Worm (Caenorhabditis elegans): ENCODE measurements around the gene C24H11.2.
A peak's percentile ranks its signal among the peaks of the same experiment; 100 is the strongest.

Gene C24H11.2

DNA sequence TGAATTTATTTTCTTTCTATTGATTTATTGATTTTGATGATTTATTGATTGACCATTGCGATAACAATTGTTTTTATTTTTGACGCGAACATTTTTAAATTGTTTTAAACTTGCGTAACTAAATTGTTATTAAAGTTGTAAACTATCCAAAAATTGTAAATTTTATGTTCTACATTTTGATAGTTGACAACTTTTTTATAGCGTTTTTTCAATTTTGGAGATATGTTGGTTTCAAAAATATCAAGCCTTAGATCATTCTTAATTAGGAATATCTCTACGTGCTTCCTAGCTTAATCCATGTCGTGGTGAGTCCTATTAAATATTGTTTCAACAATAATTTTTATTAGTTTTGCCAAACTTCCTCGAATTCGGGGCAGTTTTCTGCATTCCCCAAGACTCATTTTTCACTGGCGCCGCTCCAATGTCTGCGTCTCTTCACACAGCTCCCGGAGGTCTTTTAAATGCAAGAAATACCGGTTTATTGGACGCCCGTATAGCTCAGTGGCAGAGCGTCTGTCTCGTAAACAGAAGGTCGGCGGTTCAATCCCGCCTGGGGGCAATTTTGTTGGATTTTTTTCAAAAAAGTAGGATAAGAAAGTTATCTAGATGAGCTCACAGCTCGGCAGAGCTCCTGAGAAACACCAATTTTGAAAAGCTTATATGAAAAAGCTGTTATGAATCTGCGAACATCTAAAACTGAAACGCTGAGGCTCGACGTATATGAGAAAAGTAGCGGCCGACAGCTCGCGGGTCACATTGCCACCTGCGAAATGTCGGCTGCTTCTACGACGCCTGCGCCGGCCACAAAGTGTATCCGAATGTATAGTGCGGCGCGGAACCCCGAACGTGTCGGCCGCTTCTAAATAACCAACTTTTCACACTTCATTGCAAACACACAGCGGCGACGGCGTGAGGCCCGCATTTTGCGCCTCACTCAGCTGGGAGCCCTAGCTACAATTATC is at the start of gene C24H11.2 (continued):
- peak; percentile 91 for TF ChIP-seq tra-1 (GFP tag; IDR thresholded peaks at IDR 0.05)
- peak; percentile 79 for TF ChIP-seq ZK337.2 (GFP tag; IDR thresholded peaks at IDR 0.05)
- peak; percentile 68 for TF ChIP-seq rbr-2 (tag; optimal IDR thresholded peaks at IDR 0.05)
- peak; percentile 61 for TF ChIP-seq F37D6.2 (tag; optimal IDR thresholded peaks at IDR 0.05)
- peak; percentile 80 for TF ChIP-seq nhr-41 (GFP tag; IDR thresholded peaks at IDR 0.05)
- TF ChIP-seq egl-43 (GFP tag; IDR thresholded peaks at IDR 0.05), result peak; percentile 95
- TF ChIP-seq nhr-102 (tag; optimal IDR thresholded peaks at IDR 0.05), result peak; percentile 59
- TF ChIP-seq Y75B8A.6 (GFP tag; IDR thresholded peaks at IDR 0.05), result peak; percentile 75
- peak; percentile 94 for TF ChIP-seq dmd-8 (GFP tag; IDR thresholded peaks at IDR 0.05)
- TF ChIP-seq duxl-1 (tag; optimal IDR thresholded peaks at IDR 0.05; ENCODE audit: poor library complexity), result peak; percentile 86
- TF ChIP-seq hlh-11 (tag; optimal IDR thresholded peaks at IDR 0.05), result peak; percentile 45
- peak; percentile 96 for TF ChIP-seq F26F4.8 (GFP tag; conservative IDR thresholded peaks at IDR 0.05)
- TF ChIP-seq Y5F2A.4 (GFP tag; optimal IDR thresholded peaks at IDR 0.05), result peak; percentile 58
- peak; percentile 80 for TF ChIP-seq ctbp-1 (GFP tag; IDR thresholded peaks at IDR 0.05)

DNA sequence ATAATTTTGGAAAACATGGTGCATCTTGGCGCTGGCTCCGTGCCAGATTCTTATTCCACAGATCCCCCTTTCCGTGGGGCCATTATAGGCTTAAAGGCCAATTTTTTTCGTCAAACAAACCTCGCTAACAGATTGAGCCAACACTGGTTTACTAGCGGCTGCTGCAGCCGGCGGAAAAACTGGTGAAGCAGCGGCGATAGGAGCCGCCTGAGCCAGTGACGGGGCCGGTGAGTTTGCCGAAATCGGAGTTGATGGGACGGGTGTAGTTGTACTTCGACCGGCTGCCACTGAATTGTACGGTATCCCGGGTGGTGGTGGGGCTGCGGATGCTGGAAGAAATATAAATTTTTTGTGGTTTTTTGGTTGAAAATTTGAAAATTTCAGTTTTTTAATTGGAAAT is 49.6 kb upstream of the C24H11.2 start:
- TF ChIP-seq set-16 (GFP tag; IDR thresholded peaks at IDR 0.05), result peak; percentile 68
- no peak for TF ChIP-seq unc-130 (GFP tag; optimal IDR thresholded peaks at IDR 0.05)
- no peak for TF ChIP-seq T20F7.1 (GFP tag; optimal IDR thresholded peaks at IDR 0.05)

DNA sequence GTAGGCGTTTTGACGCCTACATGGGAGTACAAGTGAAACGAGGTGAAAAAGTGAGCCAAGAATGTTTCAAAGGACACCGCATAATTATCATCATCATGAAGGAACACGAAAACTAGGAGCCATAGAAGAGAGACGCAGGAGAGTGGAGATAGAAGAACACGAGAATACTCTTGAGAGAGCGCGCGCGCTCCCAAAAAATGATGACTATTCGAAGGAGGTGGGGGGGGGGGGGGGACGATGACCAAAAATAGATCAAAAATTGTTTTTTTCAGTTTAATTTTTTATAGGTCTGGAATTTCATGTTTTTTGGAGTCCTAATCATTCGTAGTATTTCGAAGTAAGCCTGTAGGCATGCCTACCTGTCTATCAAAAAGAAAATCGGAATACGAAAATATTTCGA is 44.6 kb upstream of the C24H11.2 start:
- TF ChIP-seq lin-38 (GFP tag; IDR thresholded peaks at IDR 0.05) (peak; percentile 33), Y5F2A.4 (GFP tag; optimal IDR thresholded peaks at IDR 0.05) (no peak), F10B5.3 (tag; optimal IDR thresholded peaks at IDR 0.05) (no peak), mdl-1 (tag; optimal IDR thresholded peaks at IDR 0.05) (peak in 1 of 2 experiments; percentile 44), hlh-30 (tag; optimal IDR thresholded peaks at IDR 0.05; ENCODE audit: insufficient read depth) (peak; percentile 86), zfp-2 (tag; optimal IDR thresholded peaks at IDR 0.05) (no peak)

DNA sequence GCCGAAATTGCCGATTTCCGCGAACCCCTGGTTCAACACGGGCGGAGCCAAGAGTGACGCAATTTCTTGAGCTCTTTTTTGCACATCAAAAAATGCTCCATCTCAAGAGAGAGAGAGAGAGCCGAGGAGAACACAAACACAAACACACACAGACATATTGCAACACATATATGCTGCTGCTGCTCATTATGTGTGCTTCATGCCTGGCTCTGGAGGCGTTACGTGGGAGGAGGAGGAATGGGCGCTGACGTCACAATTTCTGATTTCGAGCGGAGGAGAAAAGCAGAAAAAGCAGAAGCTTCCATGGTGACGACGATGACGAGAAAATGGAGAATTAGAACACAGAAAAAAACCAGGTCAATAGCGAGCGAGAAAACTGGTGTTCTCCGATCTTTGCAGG is 43.9 kb upstream of the C24H11.2 start:
- TF ChIP-seq hlh-30 (tag; optimal IDR thresholded peaks at IDR 0.05; ENCODE audit: insufficient read depth) (peak; percentile 9), egl-43 (GFP tag; IDR thresholded peaks at IDR 0.05) (no peak), mdl-1 (tag; optimal IDR thresholded peaks at IDR 0.05) (peak in 1 of 2 experiments; percentile 33), dmd-8 (GFP tag; IDR thresholded peaks at IDR 0.05) (no peak), fkh-10 (GFP tag; optimal IDR thresholded peaks at IDR 0.05) (no peak), hlh-11 (tag; optimal IDR thresholded peaks at IDR 0.05) (peak; percentile 9), zfp-3 (GFP tag; conservative IDR thresholded peaks at IDR 0.05) (no peak), hif-1 (tag; optimal IDR thresholded peaks at IDR 0.05) (peak in 1 of 2 experiments; percentile 10), nhr-6 (tag; optimal IDR thresholded peaks at IDR 0.05) (no peak), rbr-2 (tag; optimal IDR thresholded peaks at IDR 0.05) (no peak), ces-1 (GFP tag; optimal IDR thresholded peaks at IDR 0.05) (no peak), set-16 (GFP tag; IDR thresholded peaks at IDR 0.05) (0 out of 2 replicates have a peak, but pooled peaks have one; percentile 19), mep-1 (tag; optimal IDR thresholded peaks at IDR 0.05) (peak; percentile 32), hmg-1.1 (GFP tag; IDR thresholded peaks at IDR 0.05) (peak; percentile 25; the same call in 1 of the 2 replicates), pha-4 (GFP tag; IDR thresholded peaks at IDR 0.05) (no peak), pha-4 (tag; optimal IDR thresholded peaks at IDR 0.05) (no peak), Y105C5A.15 (GFP tag; IDR thresholded peaks at IDR 0.05) (no peak), F26F4.8 (GFP tag; conservative IDR thresholded peaks at IDR 0.05) (no peak), cey-2 (tag; optimal IDR thresholded peaks at IDR 0.05; ENCODE audit: borderline replicate concordance, insufficient read depth) (no peak), nhr-11 (tag; optimal IDR thresholded peaks at IDR 0.05) (peak; percentile 9), mxl-3 (GFP tag; optimal IDR thresholded peaks at IDR 0.05) (peak; percentile 4), saeg-2 (GFP tag; IDR thresholded peaks at IDR 0.05) (no peak), gei-8 (GFP tag; optimal IDR thresholded peaks at IDR 0.05) (no peak), R02D3.7 (tag; optimal IDR thresholded peaks at IDR 0.05) (no peak), fos-1 (tag; optimal IDR thresholded peaks at IDR 0.05) (no peak), snpc-4 (tag; optimal IDR thresholded peaks at IDR 0.05) (no peak), nhr-237 (tag; optimal IDR thresholded peaks at IDR 0.05) (no peak), daf-8 (GFP tag; IDR thresholded peaks at IDR 0.05) (no peak), F10B5.3 (tag; optimal IDR thresholded peaks at IDR 0.05) (no peak)

Data from whole organism, L4 larva.